Worm (Caenorhabditis elegans) whole organism, late embryonic: Measurements from ENCODE around the gene ceh-92.

Experiments used
- C38D4.7 ChIP-seq: fragments of 200-800 bp; sonication (Bioruptor generic); optimal IDR thresholded peaks from 2 replicates; lab custom pipeline; 2018; ENCODE audit warnings: mild to moderate bottlenecking, missing genetic modification characterization, moderate library complexity, missing compliant biosample characterization
- ceh-18 ChIP-seq: sonication (generic microtip); optimal IDR thresholded peaks from 2 replicates; lab custom pipeline; 2016; ENCODE audit warnings: missing genetic modification characterization, missing compliant biosample characterization
- dmd-4 ChIP-seq: sonication (generic microtip); optimal IDR thresholded peaks from 2 replicates; lab custom pipeline; 2016; ENCODE audit warnings: borderline replicate concordance, missing genetic modification characterization, missing compliant biosample characterization
- hlh-15 ChIP-seq: sonication (generic microtip); optimal IDR thresholded peaks from 2 replicates; lab custom pipeline; 2016; ENCODE audit warnings: missing genetic modification characterization, missing compliant biosample characterization
- hlh-30 ChIP-seq: sonication (generic microtip); optimal IDR thresholded peaks from 2 replicates; lab custom pipeline; 2017; ENCODE audit warnings: antibody characterized with exemption, missing genetic modification characterization, missing compliant biosample characterization; ENCODE audit not compliant: insufficient read depth
- nhr-11 ChIP-seq: fragments of 150-350 bp; optimal IDR thresholded peaks from 2 replicates; lab custom pipeline; 2014; ENCODE audit warnings: missing biosample characterization, missing genetic modification characterization
- odd-2 ChIP-seq: sonication (generic microtip); optimal IDR thresholded peaks from 2 replicates; lab custom pipeline; 2017; ENCODE audit warnings: antibody characterized with exemption, mild to moderate bottlenecking, missing genetic modification characterization, missing compliant biosample characterization
- pqm-1 ChIP-seq: sonication (generic microtip); optimal IDR thresholded peaks from 2 replicates; lab custom pipeline; 2016; ENCODE audit warnings: missing genetic modification characterization, missing compliant biosample characterization
- ref-2 ChIP-seq: sonication (generic microtip); optimal IDR thresholded peaks from 2 replicates; lab custom pipeline; 2016; ENCODE audit warnings: missing genetic modification characterization, missing compliant biosample characterization
- sdc-2 ChIP-seq: sonication (generic microtip); optimal IDR thresholded peaks from 2 replicates; lab custom pipeline; 2016; ENCODE audit warnings: missing genotype, missing genetic modification characterization, missing compliant biosample characterization
- sox-4 ChIP-seq: sonication (generic microtip); optimal IDR thresholded peaks from 2 replicates; lab custom pipeline; 2017; ENCODE audit warnings: mild to moderate bottlenecking, missing genetic modification characterization, inconsistent platforms, missing compliant biosample characterization

ce11 chrIII:11560504-11561202 is 20.7 kb upstream of the ceh-92 start, which contains the start of gene ztf-29:
- TF ChIP-seq dmd-4 (tag; lab: Kevin White, UChicago): no peak
- TF ChIP-seq pqm-1 (tag; lab: Kevin White, UChicago): no peak
- no peak for TF ChIP-seq odd-2 (tag; lab: Kevin White, UChicago)
- no peak for TF ChIP-seq ref-2 (tag; lab: Kevin White, UChicago)
- no peak for TF ChIP-seq sox-4 (tag; lab: Kevin White, UChicago)
- no peak for TF ChIP-seq hlh-30 (tag; lab: Kevin White, UChicago)
- no peak for TF ChIP-seq sdc-2 (tag; lab: Kevin White, UChicago)
- TF ChIP-seq nhr-11 (tag; lab: Kevin White, UChicago): no peak
- no peak for TF ChIP-seq C38D4.7 (GFP tag; lab: Kevin White, UChicago)
- TF ChIP-seq hlh-15 (tag; lab: Kevin White, UChicago): no peak
- no peak for TF ChIP-seq ceh-18
